Worm (Caenorhabditis elegans) whole organism, L4 larva: ENCODE data around the gene ifta-2.

Source experiments
- F44E2.7 ChIP-seq: fragments of 200-800 bp; sonication (Bioruptor generic); IDR thresholded peaks from 2 replicates; pipeline ENCODE4 v2.1.2; 2022; ENCODE audit warnings: missing genetic modification characterization, missing compliant biosample characterization
- Y48G9A.11 ChIP-seq: fragments of 200-800 bp; sonication (Bioruptor generic); IDR thresholded peaks from 2 replicates; pipeline ENCODE4 v1.3.6; 2022; ENCODE audit warnings: missing genetic modification reagents, missing genetic modification characterization, missing compliant biosample characterization
- Y75B8A.6 ChIP-seq: fragments of 200-800 bp; sonication (Bioruptor generic); IDR thresholded peaks from 2 replicates; pipeline ENCODE4 v1.3.6; 2022; ENCODE audit warnings: missing genetic modification reagents, missing genetic modification characterization, missing compliant biosample characterization
- ZK337.2 ChIP-seq: fragments of 200-800 bp; sonication (Bioruptor generic); IDR thresholded peaks from 2 replicates; pipeline ENCODE4 v1.3.6; 2022; ENCODE audit warnings: missing genetic modification reagents, missing genetic modification characterization, missing compliant biosample characterization
- ZK546.5 ChIP-seq, 2 experiments: sonication (generic microtip); optimal IDR thresholded peaks; 2 replicates each; lab custom pipeline; 2017; ENCODE audit warnings: missing biosample characterization in 2 of 2, missing genetic modification characterization in 2 of 2
- aly-2 ChIP-seq: sonication (generic microtip); optimal IDR thresholded peaks from 2 replicates; lab custom pipeline; 2018; ENCODE audit warnings: missing biosample characterization, missing genetic modification characterization
- ama-1 ChIP-seq: fragments of 150-350 bp; optimal IDR thresholded peaks from 2 replicates; lab custom pipeline; 2014; ENCODE audit warnings: inconsistent platforms, mixed read lengths
- ceh-28 ChIP-seq: fragments of 150-350 bp; optimal IDR thresholded peaks from 2 replicates; lab custom pipeline; 2014; ENCODE audit warnings: missing biosample characterization, missing genetic modification reagents, missing genetic modification characterization
- ceh-44 ChIP-seq: fragments of 200-800 bp; sonication (Bioruptor generic); IDR thresholded peaks from 2 replicates; pipeline ENCODE4 v1.3.6; 2022; ENCODE audit warnings: missing genetic modification reagents, missing genetic modification characterization, missing compliant biosample characterization
- dmd-6 ChIP-seq: fragments of 200-800 bp; sonication (Bioruptor generic); IDR thresholded peaks from 2 replicates; pipeline ENCODE4 v1.3.6; 2022; ENCODE audit warnings: missing genetic modification reagents, missing genetic modification characterization, missing compliant biosample characterization
- dmd-8 ChIP-seq: fragments of 200-800 bp; sonication (Bioruptor generic); IDR thresholded peaks from 2 replicates; pipeline ENCODE4 v1.3.6; 2022; ENCODE audit warnings: missing genetic modification characterization, missing compliant biosample characterization
- dmd-9 ChIP-seq: fragments of 200-800 bp; sonication (Bioruptor generic); IDR thresholded peaks from 2 replicates; pipeline ENCODE4 v1.3.6; 2022; ENCODE audit warnings: missing genetic modification reagents, missing genetic modification characterization, missing compliant biosample characterization
- dpl-1 ChIP-seq: fragments of 150-350 bp; optimal IDR thresholded peaks from 2 replicates; lab custom pipeline; 2014; ENCODE audit warnings: missing biosample characterization, missing genetic modification reagents, missing genetic modification characterization
- dve-1 ChIP-seq: sonication (generic microtip); optimal IDR thresholded peaks from 2 replicates; lab custom pipeline; 2017; ENCODE audit warnings: antibody characterized with exemption, mild to moderate bottlenecking, missing genetic modification characterization, missing compliant biosample characterization; ENCODE audit not compliant: insufficient read depth
- fkh-10 ChIP-seq: fragments of 150-350 bp; optimal IDR thresholded peaks from 2 replicates; lab custom pipeline; 2014; ENCODE audit warnings: missing biosample characterization, missing genetic modification reagents, missing genetic modification characterization
- gei-8 ChIP-seq: fragments of 200-800 bp; sonication (Bioruptor generic); optimal IDR thresholded peaks from 2 replicates; lab custom pipeline; 2018; ENCODE audit warnings: mild to moderate bottlenecking, missing genetic modification characterization, missing compliant biosample characterization
- hif-1 ChIP-seq, 2 experiments: sonication (generic microtip); optimal IDR thresholded peaks; 2 replicates each; lab custom pipeline; 2016 to 2017; ENCODE audit warnings: missing compliant biosample characterization in 2 of 2, missing genetic modification characterization in 2 of 2, missing genetic modification reagents in 2 of 2, missing genotype in 2 of 2, mild to moderate bottlenecking in 1 of 2
- hlh-30 ChIP-seq: sonication (generic microtip); optimal IDR thresholded peaks from 2 replicates; lab custom pipeline; 2017; ENCODE audit warnings: antibody characterized with exemption, mild to moderate bottlenecking, missing genetic modification characterization, missing compliant biosample characterization; ENCODE audit not compliant: insufficient read depth
- lin-1 ChIP-seq: fragments of 200-800 bp; sonication (Bioruptor generic); IDR thresholded peaks from 2 replicates; pipeline ENCODE4 v1.3.6; 2022; ENCODE audit warnings: missing genetic modification reagents, missing genetic modification characterization, missing compliant biosample characterization
- lin-38 ChIP-seq: fragments of 200-800 bp; sonication (Bioruptor generic); IDR thresholded peaks from 2 replicates; pipeline ENCODE4 v1.3.6; 2022; ENCODE audit warnings: missing genetic modification reagents, missing genetic modification characterization, missing compliant biosample characterization
- lsy-2 ChIP-seq, 2 experiments: fragments of 150-350 bp in 1 of 2; sonication (generic microtip) in 1 of 2; optimal IDR thresholded peaks; 2 replicates each; lab custom pipeline; 2014 to 2017; ENCODE audit warnings: missing biosample characterization in 2 of 2, missing genetic modification characterization in 2 of 2
- mdl-1 ChIP-seq, 2 experiments: fragments of 150-350 bp in 1 of 2; sonication (generic microtip) in 1 of 2; optimal IDR thresholded peaks; 2 replicates each; lab custom pipeline; 2014 to 2017; ENCODE audit warnings: missing biosample characterization in 2 of 2, missing genetic modification characterization in 2 of 2
- mep-1 ChIP-seq: fragments of 150-350 bp; sonication (generic microtip); optimal IDR thresholded peaks from 3 replicates; lab custom pipeline; 2014; ENCODE audit warnings: missing biosample characterization, missing genetic modification characterization
- mxl-3 ChIP-seq: fragments of 200-800 bp; sonication (Bioruptor generic); optimal IDR thresholded peaks from 2 replicates; lab custom pipeline; 2018; ENCODE audit warnings: mild to moderate bottlenecking, missing genetic modification characterization, missing compliant biosample characterization
- nhr-237 ChIP-seq: sonication (generic microtip); optimal IDR thresholded peaks from 2 replicates; lab custom pipeline; 2017; ENCODE audit warnings: missing biosample characterization, missing genetic modification characterization
- nhr-25 ChIP-seq: sonication (generic microtip); optimal IDR thresholded peaks from 2 replicates; lab custom pipeline; 2017; ENCODE audit warnings: missing genetic modification characterization, mild to moderate bottlenecking, missing compliant biosample characterization, antibody characterized with exemption, moderate library complexity, borderline replicate concordance; ENCODE audit not compliant: insufficient read depth
- nhr-42 ChIP-seq: fragments of 200-800 bp; sonication (Bioruptor generic); IDR thresholded peaks from 2 replicates; pipeline ENCODE4 v1.3.6; 2022; ENCODE audit warnings: missing genetic modification characterization, missing compliant biosample characterization
- nhr-6 ChIP-seq: fragments of 150-350 bp; optimal IDR thresholded peaks from 2 replicates; lab custom pipeline; 2014; ENCODE audit warnings: missing biosample characterization, missing genetic modification characterization
- nhr-77 ChIP-seq: fragments of 150-350 bp; optimal IDR thresholded peaks from 2 replicates; lab custom pipeline; 2014; ENCODE audit warnings: missing biosample characterization, missing genetic modification characterization
- pqm-1 ChIP-seq: sonication (generic microtip); optimal IDR thresholded peaks from 2 replicates; lab custom pipeline; 2017; ENCODE audit warnings: missing biosample characterization, missing genetic modification characterization
- saeg-2 ChIP-seq: fragments of 200-800 bp; sonication (Bioruptor generic); IDR thresholded peaks from 2 replicates; pipeline ENCODE4 v1.3.6; 2022; ENCODE audit warnings: missing genetic modification reagents, missing genetic modification characterization, missing compliant biosample characterization
- sdz-12 ChIP-seq: fragments of 200-800 bp; sonication (Bioruptor generic); optimal IDR thresholded peaks from 2 replicates; lab custom pipeline; 2018; ENCODE audit warnings: mild to moderate bottlenecking, missing genetic modification characterization, missing compliant biosample characterization
- set-16 ChIP-seq: fragments of 200-800 bp; sonication (Bioruptor generic); IDR thresholded peaks from 2 replicates; pipeline ENCODE4 v1.3.6; 2022; ENCODE audit warnings: missing genetic modification reagents, missing genetic modification characterization, missing compliant biosample characterization
- snpc-1.2 ChIP-seq: fragments of 200-800 bp; sonication (Bioruptor generic); IDR thresholded peaks from 2 replicates; pipeline ENCODE4 v1.3.6; 2022; ENCODE audit warnings: missing genetic modification reagents, missing genetic modification characterization, missing compliant biosample characterization
- spr-3 ChIP-seq: fragments of 200-800 bp; sonication (Bioruptor generic); optimal IDR thresholded peaks from 2 replicates; lab custom pipeline; 2018; ENCODE audit warnings: mild to moderate bottlenecking, missing genetic modification characterization, missing compliant biosample characterization
- unc-62 ChIP-seq, 3 experiments: fragments of 150-350 bp in 1 of 3; sonication (generic microtip); optimal IDR thresholded peaks in 2 of 3; peaks in 1 of 3; 1 replicate in 1 of 3; 2 replicates in 2 of 3; lab custom pipeline; 2014 to 2017; ENCODE audit warnings: missing biosample characterization in 3 of 3, missing genetic modification characterization in 3 of 3, missing genetic modification reagents in 3 of 3, missing genotype in 1 of 3
- zag-1 ChIP-seq: fragments of 150-350 bp; optimal IDR thresholded peaks from 2 replicates; lab custom pipeline; 2014; ENCODE audit warnings: missing biosample characterization, missing genetic modification characterization
- zfp-3 ChIP-seq: fragments of 200-800 bp; sonication (Bioruptor generic); conservative IDR thresholded peaks from 2 replicates; pipeline ENCODE4 v1.3.6; 2022; ENCODE audit warnings: missing genetic modification reagents, missing genetic modification characterization, missing compliant biosample characterization
- zip-11 ChIP-seq: fragments of 200-800 bp; sonication (Bioruptor generic); IDR thresholded peaks from 2 replicates; pipeline ENCODE4 v1.3.6; 2022; ENCODE audit warnings: missing genetic modification characterization, missing compliant biosample characterization
- zip-2 ChIP-seq: fragments of 150-350 bp; optimal IDR thresholded peaks from 2 replicates; lab custom pipeline; 2014; ENCODE audit warnings: missing biosample characterization, missing genetic modification characterization
- ztf-7 ChIP-seq: fragments of 150-350 bp; optimal IDR thresholded peaks from 2 replicates; lab custom pipeline; 2014; ENCODE audit warnings: missing biosample characterization, missing genetic modification characterization

Gene ifta-2

DNA sequence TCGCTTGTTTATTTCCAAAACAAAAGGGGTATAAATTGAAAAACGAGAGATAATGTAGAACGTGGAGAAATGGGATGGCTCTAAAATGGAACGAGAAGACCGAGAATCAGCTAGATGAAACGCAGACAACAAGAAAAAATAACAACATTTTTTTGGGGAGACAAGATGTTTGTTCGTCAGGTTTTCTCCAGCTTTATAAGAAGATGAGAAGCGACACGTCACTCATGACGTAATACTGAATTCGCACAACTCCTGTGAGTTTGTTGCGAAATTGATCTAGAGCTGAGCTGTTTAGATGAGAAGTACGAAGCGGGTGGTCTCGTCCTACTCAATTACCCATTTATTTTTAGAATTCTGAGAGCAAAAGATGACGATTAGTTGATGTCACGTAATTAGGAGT lies 16.6 kb downstream of the ifta-2 start (continued):
- no peak for TF ChIP-seq ama-1 (lab: Kevin White, UChicago)
- TF ChIP-seq fkh-10 = no peak
- TF ChIP-seq saeg-2 = no peak
- no peak for TF ChIP-seq spr-3
- no peak for TF ChIP-seq zip-11 (GFP tag; lab: Robert Waterston, UW)
- no peak for TF ChIP-seq lin-1 (GFP tag; lab: Robert Waterston, UW)
- no peak for TF ChIP-seq set-16
- 0 out of 2 replicates have a peak, but pooled peaks have one; percentile 20 for TF ChIP-seq Y75B8A.6
- TF ChIP-seq hif-1 (tag; optimal IDR thresholded peaks at IDR 0.05; lab: Kevin White, UChicago) = peak in 1 of 2 experiments; percentile 26
- TF ChIP-seq lsy-2 (tag; optimal IDR thresholded peaks at IDR 0.05; lab: Kevin White, UChicago) = peak in 1 of 2 experiments; percentile 52
- TF ChIP-seq ZK337.2 = no peak
- peak in 1 of 2 experiments; percentile 3 for TF ChIP-seq mdl-1 (tag; optimal IDR thresholded peaks at IDR 0.05; lab: Kevin White, UChicago)
- TF ChIP-seq nhr-237 = no peak
- TF ChIP-seq ceh-44 (GFP tag; lab: Robert Waterston, UW) = no peak
- no peak for TF ChIP-seq nhr-42
- TF ChIP-seq zip-2 (tag; lab: Kevin White, UChicago) = no peak
- TF ChIP-seq gei-8 (GFP tag; lab: Kevin White, UChicago) = no peak
- no peak for TF ChIP-seq dmd-9
- no peak for TF ChIP-seq zag-1 (tag; lab: Kevin White, UChicago)
- no peak for TF ChIP-seq sdz-12 (GFP tag; lab: Kevin White, UChicago)
- TF ChIP-seq hlh-30 (tag; lab: Kevin White, UChicago) = no peak
- TF ChIP-seq dmd-6 (GFP tag; lab: Robert Waterston, UW) = 0 out of 2 replicates have a peak, but pooled peaks have one; percentile 25
- TF ChIP-seq Y48G9A.11 (GFP tag; lab: Robert Waterston, UW) = no peak
- no peak for TF ChIP-seq ceh-28 (tag; lab: Kevin White, UChicago)
- no peak for TF ChIP-seq dmd-8 (GFP tag; lab: Robert Waterston, UW)
- peak in 1 of 2 experiments; percentile 49 for TF ChIP-seq unc-62 (GFP tag; optimal IDR thresholded peaks at IDR 0.05 in 1 of 2; lab: Kevin White, UChicago)
- TF ChIP-seq unc-62 (tag; optimal IDR thresholded peaks at IDR 0.05; lab: Kevin White, UChicago) = no peak
- TF ChIP-seq F44E2.7 = no peak
- no peak for TF ChIP-seq nhr-77 (tag; lab: Kevin White, UChicago)
- TF ChIP-seq ztf-7 = no peak
- no peak for TF ChIP-seq aly-2 (tag; lab: Kevin White, UChicago)
- TF ChIP-seq lin-38 (GFP tag; lab: Robert Waterston, UW) = no peak

DNA sequence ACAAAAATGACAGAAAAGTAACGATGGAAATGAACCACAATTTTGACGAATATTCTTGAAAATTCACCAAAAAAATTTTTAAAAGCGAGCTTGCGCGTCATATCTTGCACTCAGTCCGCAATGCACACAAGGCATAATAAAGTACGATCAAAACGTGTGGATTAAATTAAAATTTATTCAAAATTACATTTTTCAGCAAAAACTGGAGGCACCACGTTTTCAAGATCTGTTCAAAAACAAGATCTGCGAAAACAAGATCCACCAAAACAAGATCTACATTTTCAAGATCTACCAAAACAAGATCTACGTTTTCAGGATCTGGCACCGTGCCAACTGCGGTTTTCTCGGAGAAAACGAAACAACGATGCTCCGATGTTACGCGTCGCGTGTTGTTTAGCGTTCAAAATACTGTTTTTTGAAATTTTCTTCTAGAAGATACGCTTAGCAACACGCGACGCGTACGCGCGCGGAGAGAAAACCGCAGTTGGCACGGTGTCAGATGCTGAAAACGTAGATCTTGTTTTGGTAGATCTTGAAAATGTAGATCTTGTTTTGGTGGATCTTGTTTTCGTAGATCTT lies 17.2 kb downstream of the ifta-2 start:
- 0 out of 2 replicates have a peak, but pooled peaks have one; percentile 16 for TF ChIP-seq lin-38 (GFP tag; lab: Robert Waterston, UW)
- TF ChIP-seq snpc-1.2 (GFP tag; lab: Robert Waterston, UW) = peak; percentile 44; the same call in 1 of the 2 replicates
- TF ChIP-seq Y48G9A.11 (GFP tag; lab: Robert Waterston, UW) = peak; percentile 41; the same call in 1 of the 2 replicates

DNA sequence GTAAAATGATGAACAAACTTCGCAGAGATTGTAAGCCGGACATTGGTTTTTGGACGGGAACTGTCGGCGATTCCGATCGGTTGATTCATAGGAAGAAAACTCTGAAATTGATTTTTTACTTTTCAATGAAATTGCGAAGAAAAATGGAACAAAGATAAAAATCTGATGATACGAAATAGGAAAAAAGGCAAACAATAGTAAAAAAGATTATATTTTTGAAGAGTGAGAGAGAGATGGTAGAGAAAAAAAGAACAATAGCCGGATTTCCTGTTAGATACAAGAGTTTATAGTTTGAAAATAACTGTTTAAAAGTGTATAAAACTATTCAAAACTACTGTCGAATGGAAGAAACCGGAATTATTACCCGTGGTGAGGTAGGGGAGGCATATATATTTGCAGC lies 17.7 kb downstream of the ifta-2 start, which contains the start of gene nra-1:
nra-1 (minus strand) TSS at position 101 of the 400 bp plus-strand sequence.
- TF ChIP-seq Y75B8A.6 (no peak), mxl-3 (GFP tag; lab: Kevin White, UChicago) (no peak), zfp-3 (GFP tag; lab: Robert Waterston, UW) (no peak), pqm-1 (tag; lab: Kevin White, UChicago) (no peak), zip-11 (GFP tag; lab: Robert Waterston, UW) (no peak), ZK546.5 (tag; optimal IDR thresholded peaks at IDR 0.05; lab: Kevin White, UChicago) (no peak), fkh-10 (no peak), nhr-6 (tag; lab: Kevin White, UChicago) (no peak), dve-1 (no peak), nhr-25 (tag; lab: Kevin White, UChicago) (no peak), dpl-1 (no peak), mep-1 (tag; lab: Kevin White, UChicago) (no peak)
